Fruit fly (Drosophila melanogaster) whole organism, embryonic: Measurements from ENCODE around the gene mmy.

ENCODE experiments used
- CG11504 ChIP-seq: fragments of 200-800 bp; sonication (Bioruptor generic); optimal IDR thresholded peaks from 3 replicates; lab custom pipeline; 2019; ENCODE audit warnings: missing biosample characterization, mild to moderate bottlenecking, missing genetic modification characterization, moderate library complexity
- CG11695 ChIP-seq: fragments of 200-800 bp; sonication (Bioruptor generic); IDR thresholded peaks from 3 replicates; pipeline ENCODE4 v1.3.6; 2022; ENCODE audit warnings: missing biosample characterization, missing genetic modification characterization
- CG11723 ChIP-seq: fragments of 200-800 bp; sonication (Bioruptor generic); optimal IDR thresholded peaks from 2 replicates; lab custom pipeline; 2017; ENCODE audit warnings: missing biosample characterization, mild to moderate bottlenecking, missing genetic modification characterization
- CG12071 ChIP-seq: fragments of 200-800 bp; sonication (Bioruptor generic); optimal IDR thresholded peaks from 3 replicates; lab custom pipeline; 2018; ENCODE audit warnings: missing biosample characterization, mild to moderate bottlenecking, missing genetic modification characterization
- CG12744 ChIP-seq: fragments of 200-800 bp; sonication (Bioruptor generic); optimal IDR thresholded peaks from 2 replicates; lab custom pipeline; 2016; ENCODE audit warnings: missing biosample characterization, missing genetic modification characterization
- CG15479 ChIP-seq: fragments of 200-800 bp; sonication (Bioruptor generic); optimal IDR thresholded peaks from 3 replicates; lab custom pipeline; 2019; ENCODE audit warnings: missing biosample characterization, mild to moderate bottlenecking, missing genetic modification characterization, moderate library complexity
- CG15696 ChIP-seq: fragments of 200-800 bp; sonication (Bioruptor generic); optimal IDR thresholded peaks from 2 replicates; lab custom pipeline; 2019; ENCODE audit warnings: missing biosample characterization, mild to moderate bottlenecking, missing genetic modification characterization, moderate library complexity
- CG1647 ChIP-seq: fragments of 200-800 bp; sonication (Bioruptor generic); optimal IDR thresholded peaks from 3 replicates; lab custom pipeline; 2016; ENCODE audit warnings: missing biosample characterization, missing genetic modification characterization
- CG16863 ChIP-seq: fragments of 200-800 bp; sonication (Bioruptor generic); optimal IDR thresholded peaks from 3 replicates; lab custom pipeline; 2016; ENCODE audit warnings: missing biosample characterization, missing genetic modification characterization
- CG1792 ChIP-seq: fragments of 200-800 bp; sonication (Bioruptor generic); optimal IDR thresholded peaks from 2 replicates; lab custom pipeline; 2016; ENCODE audit warnings: missing biosample characterization, missing genetic modification characterization
- CG18476 ChIP-seq: fragments of 200-800 bp; sonication (Bioruptor generic); optimal IDR thresholded peaks from 2 replicates; lab custom pipeline; 2016; ENCODE audit warnings: missing biosample characterization, mild to moderate bottlenecking, missing genetic modification characterization
- CG3065 ChIP-seq: fragments of 200-800 bp; sonication (Bioruptor generic); optimal IDR thresholded peaks from 2 replicates; lab custom pipeline; 2016; ENCODE audit warnings: missing biosample characterization, missing genetic modification characterization
- CG33213 ChIP-seq: fragments of 200-800 bp; sonication (Bioruptor generic); optimal IDR thresholded peaks from 3 replicates; lab custom pipeline; 2016; ENCODE audit warnings: missing biosample characterization, missing genetic modification characterization
- CG3726 ChIP-seq: fragments of 200-800 bp; sonication (Bioruptor generic); IDR thresholded peaks from 3 replicates; pipeline ENCODE4, ENCODE4 v1.3.6; 2022; ENCODE audit warnings: missing biosample characterization, missing genetic modification characterization
- CG6765 ChIP-seq: fragments of 200-800 bp; sonication (Bioruptor generic); optimal IDR thresholded peaks from 3 replicates; lab custom pipeline; 2017; ENCODE audit warnings: missing biosample characterization, mild to moderate bottlenecking, missing genetic modification characterization
- CG7745 ChIP-seq: fragments of 200-800 bp; sonication (Bioruptor generic); optimal IDR thresholded peaks from 2 replicates; lab custom pipeline; 2018; ENCODE audit warnings: missing biosample characterization, mild to moderate bottlenecking, missing genetic modification characterization, moderate library complexity
- CG8359 ChIP-seq: fragments of 200-800 bp; sonication (Bioruptor generic); optimal IDR thresholded peaks from 2 replicates; lab custom pipeline; 2017; ENCODE audit warnings: missing biosample characterization, mild to moderate bottlenecking, missing genetic modification characterization, borderline replicate concordance
- CG8478 ChIP-seq: fragments of >200 bp; optimal IDR thresholded peaks from 2 replicates; lab custom pipeline; 2018
- CG9215 ChIP-seq: fragments of 200-800 bp; sonication (Bioruptor generic); IDR thresholded peaks from 2 replicates; pipeline ENCODE4 v1.3.6; 2022; ENCODE audit warnings: missing biosample characterization, missing genetic modification characterization
- CTCF ChIP-seq: fragments of 200-800 bp; sonication (Bioruptor generic); optimal IDR thresholded peaks from 2 replicates; lab custom pipeline; 2017; ENCODE audit warnings: missing biosample characterization, mild to moderate bottlenecking, missing genetic modification characterization, moderate library complexity
- Dek ChIP-seq: fragments of 200-800 bp; sonication (Bioruptor generic); optimal IDR thresholded peaks from 3 replicates; lab custom pipeline; 2019; ENCODE audit warnings: missing biosample characterization, mild to moderate bottlenecking, missing genetic modification characterization, moderate library complexity
- Hr51 ChIP-seq, 2 experiments: fragments of 200-800 bp; sonication (Bioruptor generic); optimal IDR thresholded peaks; 2 replicates in 1 of 2; 3 replicates in 1 of 2; lab custom pipeline; 2016 to 2018; ENCODE audit warnings: missing biosample characterization in 2 of 2, missing genetic modification characterization in 2 of 2, mild to moderate bottlenecking in 1 of 2, moderate library complexity in 1 of 2
- Lpt ChIP-seq: fragments of >200 bp; optimal IDR thresholded peaks from 2 replicates; lab custom pipeline; 2018; ENCODE audit warnings: missing biosample characterization, missing genetic modification characterization
- Mrtf ChIP-seq: fragments of 200-800 bp; sonication (Bioruptor generic); IDR thresholded peaks from 3 replicates; pipeline ENCODE4 v1.3.6; 2022; ENCODE audit warnings: missing biosample characterization, missing genetic modification characterization
- Myb ChIP-seq: fragments of 200-800 bp; sonication (Bioruptor generic); optimal IDR thresholded peaks from 2 replicates; lab custom pipeline; 2016; ENCODE audit warnings: missing biosample characterization, missing genetic modification characterization
- NFAT ChIP-seq: fragments of 200-800 bp; sonication (Bioruptor generic); IDR thresholded peaks from 2 replicates; pipeline ENCODE4 v1.3.6; 2022; ENCODE audit warnings: missing biosample characterization, missing genetic modification characterization
- Nf-YA ChIP-seq: fragments of 200-800 bp; sonication (Bioruptor generic); IDR thresholded peaks from 2 replicates; pipeline ENCODE4 v1.3.6; 2022; ENCODE audit warnings: missing biosample characterization, missing genetic modification characterization
- Optix ChIP-seq: fragments of 200-800 bp; sonication (Bioruptor generic); IDR thresholded peaks from 3 replicates; pipeline ENCODE4 v1.3.6; 2022; ENCODE audit warnings: missing biosample characterization, missing genetic modification characterization
- Side ChIP-seq: fragments of 200-800 bp; sonication (Bioruptor generic); optimal IDR thresholded peaks from 2 replicates; lab custom pipeline; 2016; ENCODE audit warnings: missing biosample characterization, missing genetic modification characterization
- Six4 ChIP-seq: fragments of 200-800 bp; sonication (Bioruptor generic); optimal IDR thresholded peaks from 2 replicates; lab custom pipeline; 2016; ENCODE audit warnings: missing biosample characterization, missing genetic modification characterization
- Sry-δ ChIP-seq: fragments of 200-800 bp; sonication (Bioruptor generic); optimal IDR thresholded peaks from 2 replicates; lab custom pipeline; 2016; ENCODE audit warnings: missing biosample characterization, missing genetic modification characterization
- Vsx1 ChIP-seq: fragments of 200-800 bp; sonication (Bioruptor generic); optimal IDR thresholded peaks from 2 replicates; lab custom pipeline; 2017; ENCODE audit warnings: missing biosample characterization, mild to moderate bottlenecking, missing genetic modification characterization, missing genetic modification reagents
- Xrp1 ChIP-seq: fragments of 200-800 bp; sonication (Bioruptor generic); IDR thresholded peaks from 2 replicates; pipeline ENCODE4 v1.3.6; 2022; ENCODE audit warnings: missing biosample characterization, missing genetic modification characterization
- ap ChIP-seq: fragments of 200-800 bp; sonication (Bioruptor generic); IDR thresholded peaks from 2 replicates; pipeline ENCODE4 v1.3.6; 2022; ENCODE audit warnings: missing biosample characterization, missing genetic modification characterization
- en ChIP-seq: fragments of 200-800 bp; sonication (Bioruptor generic); optimal IDR thresholded peaks from 2 replicates; lab custom pipeline; 2016; ENCODE audit warnings: missing biosample characterization, missing genetic modification characterization
- eve ChIP-seq, 2 experiments: fragments of >200 bp; optimal IDR thresholded peaks; 2 replicates each; lab custom pipeline; 2017; ENCODE audit warnings: missing biosample characterization in 2 of 2, missing genetic modification characterization in 2 of 2
- gce ChIP-seq: fragments of 200-800 bp; sonication (Bioruptor generic); IDR thresholded peaks from 3 replicates; pipeline ENCODE4 v1.3.6; 2022; ENCODE audit warnings: missing biosample characterization, missing genetic modification characterization
- jigr1 ChIP-seq: fragments of 200-800 bp; sonication (Bioruptor generic); IDR thresholded peaks from 3 replicates; pipeline ENCODE4 v1.3.6; 2022; ENCODE audit warnings: missing biosample characterization, missing genetic modification characterization
- jing ChIP-seq: fragments of 200-800 bp; sonication (Bioruptor generic); optimal IDR thresholded peaks from 2 replicates; lab custom pipeline; 2018; ENCODE audit warnings: missing biosample characterization, mild to moderate bottlenecking, missing genetic modification characterization
- nerfin-1 ChIP-seq: fragments of 200-800 bp; sonication (Bioruptor generic); optimal IDR thresholded peaks from 3 replicates; lab custom pipeline; 2019; ENCODE audit warnings: missing biosample characterization, mild to moderate bottlenecking, missing genetic modification characterization, moderate library complexity
- org-1 ChIP-seq: fragments of 200-800 bp; sonication (Bioruptor generic); optimal IDR thresholded peaks from 2 replicates; lab custom pipeline; 2017; ENCODE audit warnings: missing biosample characterization, missing genetic modification characterization
- pb ChIP-seq: fragments of 200-800 bp; sonication (Bioruptor generic); optimal IDR thresholded peaks from 3 replicates; lab custom pipeline; 2016; ENCODE audit warnings: missing biosample characterization, missing genetic modification characterization
- pfk ChIP-seq: fragments of 200-800 bp; sonication (Bioruptor generic); optimal IDR thresholded peaks from 2 replicates; lab custom pipeline; 2018; ENCODE audit warnings: missing biosample characterization, mild to moderate bottlenecking, missing genetic modification characterization, moderate library complexity
- pnt ChIP-seq: fragments of 200-800 bp; sonication (Bioruptor generic); optimal IDR thresholded peaks from 3 replicates; lab custom pipeline; 2016; ENCODE audit warnings: missing biosample characterization, missing genetic modification characterization
- pum ChIP-seq: fragments of 200-800 bp; sonication (Bioruptor generic); optimal IDR thresholded peaks from 2 replicates; lab custom pipeline; 2016; ENCODE audit warnings: missing biosample characterization, missing genetic modification characterization
- slp2 ChIP-seq: fragments of 200-800 bp; sonication (Bioruptor generic); optimal IDR thresholded peaks from 2 replicates; lab custom pipeline; 2016; ENCODE audit warnings: missing biosample characterization, missing genetic modification characterization
- so ChIP-seq: fragments of 200-800 bp; sonication (Bioruptor generic); IDR thresholded peaks from 3 replicates; pipeline ENCODE4 v1.3.6; 2022; ENCODE audit warnings: missing biosample characterization, missing genetic modification characterization
- tio ChIP-seq: fragments of 200-800 bp; sonication (Bioruptor generic); optimal IDR thresholded peaks from 2 replicates; lab custom pipeline; 2017; ENCODE audit warnings: missing biosample characterization, missing genetic modification characterization, inconsistent platforms
- ttk ChIP-seq: fragments of 200-800 bp; sonication (Bioruptor generic); IDR thresholded peaks from 2 replicates; pipeline ENCODE4 v2.1.2; 2022; ENCODE audit warnings: missing biosample characterization, missing genetic modification characterization
- zf30C ChIP-seq: fragments of 200-800 bp; sonication (Bioruptor generic); optimal IDR thresholded peaks from 3 replicates; lab custom pipeline; 2018; ENCODE audit warnings: missing biosample characterization, mild to moderate bottlenecking, missing genetic modification characterization

mmy gene

dm6 chr2L:6480212-6480994, 6.7 kb upstream of the mmy start, which contains the start of the genes Sec61alpha and Daxx (continued):
- peak; percentile 82 for TF ChIP-seq Xrp1 (GFP tag; lab: Robert Waterston, UW)
- TF ChIP-seq tio: no peak
- peak; percentile 21 for TF ChIP-seq CG12071
- peak; percentile 71 for TF ChIP-seq CG1792 (GFP tag; lab: Kevin White, UChicago)
- no peak for TF ChIP-seq CG7745 (tag; lab: Kevin White, UChicago)
- TF ChIP-seq pum (GFP tag; lab: Kevin White, UChicago): peak; percentile 88
- no peak for TF ChIP-seq pfk (GFP tag; lab: Kevin White, UChicago)
- TF ChIP-seq Side (GFP tag; lab: Kevin White, UChicago): peak; percentile 83
- TF ChIP-seq nerfin-1 (tag; lab: Kevin White, UChicago): peak; percentile 58
- peak; percentile 84 for TF ChIP-seq Hr51 (GFP tag; optimal IDR thresholded peaks at IDR 0.05; lab: Kevin White, UChicago)
- peak; percentile 34 for TF ChIP-seq CG11723 (GFP tag; lab: Kevin White, UChicago)
- TF ChIP-seq zf30C: no peak
- peak; percentile 73; the same call in 1 of the 2 replicates for TF ChIP-seq ttk
- TF ChIP-seq en (GFP tag; lab: Kevin White, UChicago): peak; percentile 66
- TF ChIP-seq gce (GFP tag; lab: Robert Waterston, UW): peak; percentile 50; the same call in 1 of the 3 replicates
- peak; percentile 88 for TF ChIP-seq CG9215 (GFP tag; lab: Robert Waterston, UW)
- peak; percentile 1 for TF ChIP-seq org-1
- no peak for TF ChIP-seq Vsx1 (GFP tag; lab: Kevin White, UChicago)
- TF ChIP-seq Mrtf (GFP tag; lab: Robert Waterston, UW): peak; percentile 53; the same call in 2 of the 3 replicates
- TF ChIP-seq Optix: peak; percentile 62; the same call in 2 of the 3 replicates
- peak; percentile 20 for TF ChIP-seq CTCF (GFP tag; lab: Kevin White, UChicago)
- TF ChIP-seq so (GFP tag; lab: Robert Waterston, UW): 0 out of 3 replicates have a peak, but pooled peaks have one; percentile 10
- TF ChIP-seq CG11504 (tag; lab: Kevin White, UChicago): peak; percentile 82
- peak; percentile 77 for TF ChIP-seq CG11695 (GFP tag; lab: Robert Waterston, UW)
- peak; percentile 89 for TF ChIP-seq CG16863
- TF ChIP-seq CG6765: peak; percentile 67
- TF ChIP-seq slp2 (GFP tag; lab: Kevin White, UChicago): peak; percentile 86
- peak; percentile 77 for TF ChIP-seq CG18476 (GFP tag; lab: Kevin White, UChicago)
- peak; percentile 74; the same call in 2 of the 3 replicates for TF ChIP-seq CG3726 (GFP tag; lab: Robert Waterston, UW)
- no peak for TF ChIP-seq CG15479 (GFP tag; lab: Kevin White, UChicago)
- TF ChIP-seq CG1647 (GFP tag; lab: Kevin White, UChicago): peak; percentile 76
- TF ChIP-seq Sry-δ: peak; percentile 100
- peak; percentile 10 for TF ChIP-seq CG8359 (GFP tag; lab: Kevin White, UChicago)
- no peak for TF ChIP-seq Lpt (GFP tag; lab: Kevin White, UChicago)
- peak; percentile 91 for TF ChIP-seq pnt (GFP tag; lab: Kevin White, UChicago)
- TF ChIP-seq CG3065 (GFP tag; lab: Kevin White, UChicago): peak; percentile 21
- TF ChIP-seq CG12744 (GFP tag; lab: Kevin White, UChicago): peak; percentile 78
- TF ChIP-seq ap (GFP tag; lab: Robert Waterston, UW): peak; percentile 57; the same call in 1 of the 2 replicates
- peak; percentile 69; the same call in 2 of the 3 replicates for TF ChIP-seq jigr1
- peak; percentile 67 for TF ChIP-seq Six4 (GFP tag; lab: Kevin White, UChicago)
- TF ChIP-seq Nf-YA (GFP tag; lab: Robert Waterston, UW): peak; percentile 68; the same call in 1 of the 2 replicates
- TF ChIP-seq jing (GFP tag; lab: Kevin White, UChicago): no peak
- TF ChIP-seq CG15696 (tag; lab: Kevin White, UChicago): peak; percentile 72
- peak; percentile 91 for TF ChIP-seq CG33213 (GFP tag; lab: Kevin White, UChicago)
- TF ChIP-seq CG8478 (lab: Kevin White, UChicago): no peak
- peak; percentile 68 for TF ChIP-seq pb (GFP tag; lab: Kevin White, UChicago)
- TF ChIP-seq Myb (GFP tag; lab: Kevin White, UChicago): peak; percentile 80
- TF ChIP-seq NFAT (GFP tag; lab: Robert Waterston, UW): peak; percentile 87
- TF ChIP-seq Dek (tag; lab: Kevin White, UChicago): peak; percentile 87
- no peak for TF ChIP-seq eve (GFP tag; optimal IDR thresholded peaks at IDR 0.05; lab: Kevin White, UChicago)
